Fruit fly (Drosophila melanogaster) whole organism, embryonic: ENCODE measurements around the gene CG34357.

Experiments
- Awh ChIP-seq: fragments of 200-800 bp; sonication (Bioruptor generic); IDR thresholded peaks from 2 replicates; pipeline ENCODE4, ENCODE4 v1.3.6; 2022; ENCODE audit warnings: missing biosample characterization, missing genetic modification characterization
- Blimp-1 ChIP-seq: fragments of 200-800 bp; sonication (Bioruptor generic); optimal IDR thresholded peaks from 3 replicates; lab custom pipeline; 2018; ENCODE audit warnings: missing biosample characterization, missing genetic modification characterization, mild to moderate bottlenecking, moderate library complexity, missing genetic modification reagents
- CG1024 ChIP-seq: fragments of 200-800 bp; sonication (Bioruptor generic); IDR thresholded peaks from 2 replicates; pipeline ENCODE4 v1.3.6; 2022; ENCODE audit warnings: missing biosample characterization, missing genetic modification characterization
- CG11247 ChIP-seq: fragments of 200-800 bp; sonication (Bioruptor generic); IDR thresholded peaks from 2 replicates; pipeline ENCODE4 v1.3.6; 2022; ENCODE audit warnings: missing biosample characterization, missing genetic modification characterization
- CG13123 ChIP-seq: fragments of 200-800 bp; sonication (Bioruptor generic); optimal IDR thresholded peaks from 2 replicates; lab custom pipeline; 2016; ENCODE audit warnings: missing biosample characterization, missing genetic modification characterization
- CG14860 ChIP-seq: fragments of 200-800 bp; sonication (Bioruptor generic); IDR thresholded peaks from 3 replicates; pipeline ENCODE4 v1.3.6; 2022; ENCODE audit warnings: missing biosample characterization, missing genetic modification characterization; ENCODE audit not compliant: partially characterized antibody
- CG14965 ChIP-seq: fragments of 200-800 bp; sonication (Bioruptor generic); optimal IDR thresholded peaks from 2 replicates; lab custom pipeline; 2016; ENCODE audit warnings: missing biosample characterization, missing genetic modification characterization, borderline replicate concordance
- CG18764 ChIP-seq: fragments of 200-800 bp; sonication (Bioruptor generic); optimal IDR thresholded peaks from 3 replicates; lab custom pipeline; 2016; ENCODE audit warnings: missing biosample characterization, missing genetic modification characterization
- CG30403 ChIP-seq: fragments of 200-800 bp; sonication (Bioruptor generic); optimal IDR thresholded peaks from 3 replicates; lab custom pipeline; 2016; ENCODE audit warnings: missing biosample characterization, missing genetic modification characterization
- CG3995 ChIP-seq: fragments of 200-800 bp; sonication (Bioruptor generic); optimal IDR thresholded peaks from 3 replicates; lab custom pipeline; 2016; ENCODE audit warnings: missing biosample characterization, missing genetic modification characterization
- CG4854 ChIP-seq: fragments of 200-800 bp; sonication (Bioruptor generic); optimal IDR thresholded peaks from 2 replicates; lab custom pipeline; 2016; ENCODE audit warnings: missing biosample characterization, missing genetic modification characterization, inconsistent platforms
- CG6683 ChIP-seq: fragments of 200-800 bp; sonication (Bioruptor generic); optimal IDR thresholded peaks from 2 replicates; lab custom pipeline; 2017; ENCODE audit warnings: missing biosample characterization, mild to moderate bottlenecking, missing genetic modification characterization, missing genetic modification reagents
- CG6854 ChIP-seq: fragments of 200-800 bp; sonication (Bioruptor generic); optimal IDR thresholded peaks from 3 replicates; lab custom pipeline; 2017; ENCODE audit warnings: missing biosample characterization, mild to moderate bottlenecking, missing genetic modification characterization
- CG7745 ChIP-seq: fragments of 200-800 bp; sonication (Bioruptor generic); optimal IDR thresholded peaks from 2 replicates; lab custom pipeline; 2018; ENCODE audit warnings: missing biosample characterization, mild to moderate bottlenecking, missing genetic modification characterization, moderate library complexity
- CG9437 ChIP-seq: fragments of 200-800 bp; sonication (Bioruptor generic); optimal IDR thresholded peaks from 2 replicates; lab custom pipeline; 2018; ENCODE audit warnings: missing biosample characterization, mild to moderate bottlenecking, missing genetic modification characterization
- Elba2 ChIP-seq: fragments of 200-800 bp; sonication (Bioruptor generic); optimal IDR thresholded peaks from 3 replicates; lab custom pipeline; 2016; ENCODE audit warnings: missing biosample characterization, missing genetic modification characterization
- Ets97D ChIP-seq: fragments of 200-800 bp; sonication (Bioruptor generic); optimal IDR thresholded peaks from 3 replicates; lab custom pipeline; 2016; ENCODE audit warnings: missing biosample characterization, missing genetic modification characterization
- Fer2 ChIP-seq: fragments of 200-800 bp; sonication (Bioruptor generic); optimal IDR thresholded peaks from 2 replicates; lab custom pipeline; 2018; ENCODE audit warnings: missing biosample characterization, mild to moderate bottlenecking, missing genetic modification characterization, moderate library complexity
- HLH4C ChIP-seq: fragments of 200-800 bp; sonication (Bioruptor generic); IDR thresholded peaks from 3 replicates; pipeline ENCODE4 v1.3.6; 2022; ENCODE audit warnings: missing biosample characterization, missing genetic modification characterization; ENCODE audit not compliant: partially characterized antibody
- Hmx ChIP-seq: fragments of 200-800 bp; sonication (Bioruptor generic); optimal IDR thresholded peaks from 2 replicates; lab custom pipeline; 2016; ENCODE audit warnings: missing biosample characterization, missing genetic modification characterization
- Hsf ChIP-seq: fragments of 200-800 bp; sonication (Bioruptor generic); optimal IDR thresholded peaks from 3 replicates; lab custom pipeline; 2016; ENCODE audit warnings: missing biosample characterization, missing genetic modification characterization
- Lhr ChIP-seq: fragments of 200-800 bp; sonication (Bioruptor generic); optimal IDR thresholded peaks from 3 replicates; lab custom pipeline; 2017; ENCODE audit warnings: mild to moderate bottlenecking, missing biosample characterization, missing genetic modification reagents, missing genetic modification characterization
- Nf-YC ChIP-seq: fragments of 200-800 bp; optimal IDR thresholded peaks from 3 replicates; lab custom pipeline; 2019; ENCODE audit warnings: missing biosample characterization, mild to moderate bottlenecking, missing genetic modification characterization, moderate library complexity
- Opbp ChIP-seq: fragments of 200-800 bp; sonication (Bioruptor generic); IDR thresholded peaks from 3 replicates; pipeline ENCODE4 v1.3.6; 2022; ENCODE audit warnings: missing biosample characterization, missing genetic modification characterization; ENCODE audit not compliant: partially characterized antibody
- Ptx1 ChIP-seq: fragments of 200-800 bp; sonication (Bioruptor generic); IDR thresholded peaks from 2 replicates; pipeline ENCODE4 v1.3.6; 2022; ENCODE audit warnings: missing biosample characterization, missing genetic modification characterization
- Side ChIP-seq: fragments of 200-800 bp; sonication (Bioruptor generic); optimal IDR thresholded peaks from 2 replicates; lab custom pipeline; 2016; ENCODE audit warnings: missing biosample characterization, missing genetic modification characterization
- Six4 ChIP-seq: fragments of 200-800 bp; sonication (Bioruptor generic); optimal IDR thresholded peaks from 2 replicates; lab custom pipeline; 2016; ENCODE audit warnings: missing biosample characterization, missing genetic modification characterization
- Stat92E ChIP-seq, 3 experiments: fragments of >200 bp in 2 of 3; fragments of 200-800 bp in 1 of 3; sonication (Bioruptor generic) in 1 of 3; optimal IDR thresholded peaks; 2 replicates each; lab custom pipeline; 2017 to 2019; ENCODE audit warnings: missing biosample characterization in 3 of 3, missing genetic modification characterization in 3 of 3, mild to moderate bottlenecking in 1 of 3, moderate library complexity in 1 of 3
- YL-1 ChIP-seq: fragments of 200-800 bp; sonication (Bioruptor generic); optimal IDR thresholded peaks from 3 replicates; lab custom pipeline; 2017; ENCODE audit warnings: missing biosample characterization, mild to moderate bottlenecking, missing genetic modification characterization
- ap ChIP-seq: fragments of 200-800 bp; sonication (Bioruptor generic); IDR thresholded peaks from 2 replicates; pipeline ENCODE4 v1.3.6; 2022; ENCODE audit warnings: missing biosample characterization, missing genetic modification characterization
- ase ChIP-seq: fragments of 200-800 bp; sonication (Bioruptor generic); IDR thresholded peaks from 3 replicates; pipeline ENCODE4 v1.3.6; 2022; ENCODE audit warnings: missing biosample characterization, missing genetic modification characterization
- ato ChIP-seq: fragments of 200-800 bp; sonication (Bioruptor generic); IDR thresholded peaks from 2 replicates; pipeline ENCODE4 v1.3.6; 2022; ENCODE audit warnings: missing biosample characterization, missing genetic modification characterization; ENCODE audit not compliant: partially characterized antibody
- bsh ChIP-seq, 2 experiments: fragments of 200-800 bp; sonication (Bioruptor generic); optimal IDR thresholded peaks; 2 replicates each; lab custom pipeline; 2017 to 2018; ENCODE audit warnings: mild to moderate bottlenecking in 2 of 2, missing biosample characterization in 2 of 2, missing genetic modification characterization in 2 of 2, moderate library complexity in 1 of 2
- cad ChIP-seq: fragments of >200 bp; optimal IDR thresholded peaks from 2 replicates; lab custom pipeline; 2017; ENCODE audit warnings: missing biosample characterization, missing genetic modification characterization
- cas ChIP-seq: fragments of 200-800 bp; sonication (Bioruptor generic); IDR thresholded peaks from 2 replicates; pipeline ENCODE4 v1.3.6; 2022; ENCODE audit warnings: missing biosample characterization, missing genetic modification characterization
- chm ChIP-seq: fragments of 200-800 bp; sonication (Bioruptor generic); IDR thresholded peaks from 2 replicates; pipeline ENCODE4 v1.3.6; 2022; ENCODE audit warnings: missing biosample characterization, missing genetic modification characterization
- crc ChIP-seq: fragments of 200-800 bp; sonication (Bioruptor generic); optimal IDR thresholded peaks from 2 replicates; lab custom pipeline; 2016; ENCODE audit warnings: missing biosample characterization, missing genetic modification characterization
- danr ChIP-seq: fragments of 200-800 bp; sonication (Bioruptor generic); IDR thresholded peaks from 2 replicates; pipeline ENCODE4 v1.3.6; 2022; ENCODE audit warnings: missing biosample characterization, missing genetic modification characterization
- dati ChIP-seq: fragments of 200-800 bp; sonication (Bioruptor generic); IDR thresholded peaks from 2 replicates; pipeline ENCODE4 v1.3.6; 2022; ENCODE audit warnings: missing biosample characterization, missing genetic modification characterization
- grn ChIP-seq: fragments of 200-800 bp; sonication (Bioruptor generic); optimal IDR thresholded peaks from 3 replicates; lab custom pipeline; 2017; ENCODE audit warnings: missing biosample characterization, missing genetic modification characterization
- oc ChIP-seq: fragments of 200-800 bp; sonication (Bioruptor generic); optimal IDR thresholded peaks from 2 replicates; lab custom pipeline; 2018; ENCODE audit warnings: missing biosample characterization, mild to moderate bottlenecking, missing genetic modification characterization, moderate library complexity
- stc ChIP-seq: fragments of 200-800 bp; sonication (Bioruptor generic); IDR thresholded peaks from 2 replicates; pipeline ENCODE4 v1.3.6; 2022; ENCODE audit warnings: missing biosample characterization, missing genetic modification characterization
- sug ChIP-seq: fragments of 200-800 bp; optimal IDR thresholded peaks from 2 replicates; lab custom pipeline; 2019; ENCODE audit warnings: missing biosample characterization, mild to moderate bottlenecking, missing genetic modification characterization, moderate library complexity
- tgo ChIP-seq: fragments of 200-800 bp; sonication (Bioruptor generic); IDR thresholded peaks from 3 replicates; pipeline ENCODE4 v1.3.6; 2022; ENCODE audit warnings: missing biosample characterization, missing genetic modification characterization
- trem ChIP-seq: fragments of 200-800 bp; optimal IDR thresholded peaks from 3 replicates; lab custom pipeline; 2019; ENCODE audit warnings: missing biosample characterization, mild to moderate bottlenecking, missing genetic modification characterization, moderate library complexity
- unc-4 ChIP-seq: fragments of 200-800 bp; sonication (Bioruptor generic); IDR thresholded peaks from 2 replicates; pipeline ENCODE4 v1.3.6; 2022; ENCODE audit warnings: missing biosample characterization, missing genetic modification characterization; ENCODE audit not compliant: partially characterized antibody
- vfl ChIP-seq: fragments of 200-800 bp; sonication (Bioruptor generic); optimal IDR thresholded peaks from 2 replicates; lab custom pipeline; 2016; ENCODE audit warnings: missing biosample characterization, missing genetic modification characterization
- wek ChIP-seq: fragments of 200-800 bp; sonication (Bioruptor generic); optimal IDR thresholded peaks from 3 replicates; lab custom pipeline; 2018; ENCODE audit warnings: missing biosample characterization, mild to moderate bottlenecking, missing genetic modification characterization, moderate library complexity

The CG34357 gene

dm6 chr3R:4478220-4479037 lies 79.4 kb downstream of the CG34357 start (continued):
- TF ChIP-seq Side, result peak; percentile 86
- no peak for TF ChIP-seq ato (GFP tag; lab: Robert Waterston, UW)
- TF ChIP-seq Six4 (GFP tag; lab: Kevin White, UChicago), result peak; percentile 84
- peak; percentile 81 for TF ChIP-seq dati (GFP tag; lab: Robert Waterston, UW)
- TF ChIP-seq Hmx (GFP tag; lab: Kevin White, UChicago), result peak; percentile 73
- TF ChIP-seq Lhr (GFP tag; lab: Kevin White, UChicago), result peak; percentile 53
- peak; percentile 92 for TF ChIP-seq Awh (GFP tag; lab: Robert Waterston, UW)
- peak; percentile 37 to 88 for TF ChIP-seq bsh (GFP tag; optimal IDR thresholded peaks at IDR 0.05; lab: Kevin White, UChicago)
- peak; percentile 74 for TF ChIP-seq CG13123 (GFP tag; lab: Kevin White, UChicago)
- peak; percentile 57 for TF ChIP-seq Ets97D (GFP tag; lab: Kevin White, UChicago)
- TF ChIP-seq wek (GFP tag; lab: Kevin White, UChicago), result peak; percentile 84
- TF ChIP-seq CG7745 (tag; lab: Kevin White, UChicago), result peak; percentile 18
- TF ChIP-seq Blimp-1 (GFP tag; lab: Kevin White, UChicago), result peak; percentile 80
- TF ChIP-seq ap (GFP tag; lab: Robert Waterston, UW), result peak; percentile 84
- TF ChIP-seq chm (GFP tag; lab: Robert Waterston, UW), result peak; percentile 97
- peak; percentile 37 for TF ChIP-seq YL-1 (GFP tag; lab: Kevin White, UChicago)
- peak; percentile 89 for TF ChIP-seq stc
- TF ChIP-seq Hsf, result peak; percentile 87
- TF ChIP-seq CG1024 (GFP tag; lab: Robert Waterston, UW), result peak; percentile 82; the same call in 1 of the 2 replicates
- TF ChIP-seq Stat92E (GFP tag; optimal IDR thresholded peaks at IDR 0.05; lab: Kevin White, UChicago), result peak in 1 of 3 experiments; percentile 51
- TF ChIP-seq cas, result peak; percentile 50; the same call in 1 of the 2 replicates
- no peak for TF ChIP-seq Opbp (GFP tag; lab: Robert Waterston, UW)
- TF ChIP-seq unc-4 (GFP tag; lab: Robert Waterston, UW), result no peak; the same call in 1 of the 2 replicates
- peak; percentile 25 for TF ChIP-seq grn
- TF ChIP-seq cad (GFP tag; lab: Kevin White, UChicago), result no peak
- TF ChIP-seq CG14965 (GFP tag; lab: Kevin White, UChicago), result peak; percentile 1
- peak; percentile 55 for TF ChIP-seq danr (GFP tag; lab: Robert Waterston, UW)
- peak; percentile 70 for TF ChIP-seq CG9437
- peak; percentile 37 for TF ChIP-seq CG3995 (GFP tag; lab: Kevin White, UChicago)
- peak; percentile 72 for TF ChIP-seq CG6683 (GFP tag; lab: Kevin White, UChicago)
- TF ChIP-seq Fer2 (tag; lab: Kevin White, UChicago), result peak; percentile 63
- TF ChIP-seq CG30403, result peak; percentile 91
- TF ChIP-seq Nf-YC (tag; lab: Kevin White, UChicago), result peak; percentile 33
- TF ChIP-seq CG6854 (GFP tag; lab: Kevin White, UChicago), result peak; percentile 79
- no peak for TF ChIP-seq CG14860 (GFP tag; lab: Robert Waterston, UW)
- 0 out of 3 replicates have a peak, but pooled peaks have one; percentile 43 for TF ChIP-seq HLH4C (GFP tag; lab: Robert Waterston, UW)
- TF ChIP-seq oc, result peak; percentile 81
- peak; percentile 84 for TF ChIP-seq CG4854 (GFP tag; lab: Kevin White, UChicago)
- peak; percentile 70 for TF ChIP-seq CG18764 (GFP tag; lab: Kevin White, UChicago)
- TF ChIP-seq trem (tag; lab: Kevin White, UChicago), result peak; percentile 61
- TF ChIP-seq sug, result peak; percentile 38
- peak; percentile 88 for TF ChIP-seq tgo (GFP tag; lab: Robert Waterston, UW)
- no peak for TF ChIP-seq Elba2 (GFP tag; lab: Kevin White, UChicago)
- peak; percentile 86 for TF ChIP-seq CG11247 (GFP tag; lab: Robert Waterston, UW)
- peak; percentile 91 for TF ChIP-seq vfl (GFP tag; lab: Kevin White, UChicago)
- peak; percentile 58 for TF ChIP-seq crc (GFP tag; lab: Kevin White, UChicago)
- peak; percentile 74; the same call in 2 of the 3 replicates for TF ChIP-seq ase (GFP tag; lab: Robert Waterston, UW)
- TF ChIP-seq Ptx1 (GFP tag; lab: Robert Waterston, UW), result peak; percentile 88
